Worm (Caenorhabditis elegans) whole organism, late embryonic: Measurements from ENCODE around the gene H25P19.1.

Experiments used
- ceh-19 ChIP-seq: fragments of 200-800 bp; sonication (Bioruptor generic); optimal IDR thresholded peaks from 2 replicates; lab custom pipeline; 2018; ENCODE audit warnings: mild to moderate bottlenecking, missing genetic modification characterization, missing compliant biosample characterization
- ceh-2 ChIP-seq: sonication (generic microtip); optimal IDR thresholded peaks from 2 replicates; lab custom pipeline; 2016; ENCODE audit warnings: missing genotype, missing genetic modification characterization, missing compliant biosample characterization
- dmd-4 ChIP-seq: sonication (generic microtip); optimal IDR thresholded peaks from 2 replicates; lab custom pipeline; 2016; ENCODE audit warnings: borderline replicate concordance, missing genetic modification characterization, missing compliant biosample characterization
- fkh-10 ChIP-seq: fragments of 150-350 bp; optimal IDR thresholded peaks from 2 replicates; lab custom pipeline; 2014; ENCODE audit warnings: missing biosample characterization, missing genetic modification reagents, missing genetic modification characterization
- hlh-30 ChIP-seq: sonication (generic microtip); optimal IDR thresholded peaks from 2 replicates; lab custom pipeline; 2017; ENCODE audit warnings: antibody characterized with exemption, missing genetic modification characterization, missing compliant biosample characterization; ENCODE audit not compliant: insufficient read depth
- pax-1 ChIP-seq: fragments of 150-350 bp; optimal IDR thresholded peaks from 2 replicates; lab custom pipeline; 2014; ENCODE audit warnings: missing biosample characterization, missing genetic modification characterization
- ref-2 ChIP-seq: sonication (generic microtip); optimal IDR thresholded peaks from 2 replicates; lab custom pipeline; 2016; ENCODE audit warnings: missing genetic modification characterization, missing compliant biosample characterization
- tbx-2 ChIP-seq: sonication (generic microtip); optimal IDR thresholded peaks from 2 replicates; lab custom pipeline; 2016; ENCODE audit warnings: missing genetic modification characterization, missing compliant biosample characterization
- unc-42 ChIP-seq: sonication (generic microtip); optimal IDR thresholded peaks from 2 replicates; lab custom pipeline; 2016; ENCODE audit warnings: missing genotype, missing genetic modification characterization, missing compliant biosample characterization
- unc-55 ChIP-seq: sonication (generic microtip); optimal IDR thresholded peaks from 2 replicates; lab custom pipeline; 2017; ENCODE audit warnings: missing biosample characterization, missing genetic modification reagents, missing genetic modification characterization
- zip-5 ChIP-seq: sonication (generic microtip); optimal IDR thresholded peaks from 2 replicates; lab custom pipeline; 2016; ENCODE audit warnings: missing genetic modification characterization, missing compliant biosample characterization

DNA sequence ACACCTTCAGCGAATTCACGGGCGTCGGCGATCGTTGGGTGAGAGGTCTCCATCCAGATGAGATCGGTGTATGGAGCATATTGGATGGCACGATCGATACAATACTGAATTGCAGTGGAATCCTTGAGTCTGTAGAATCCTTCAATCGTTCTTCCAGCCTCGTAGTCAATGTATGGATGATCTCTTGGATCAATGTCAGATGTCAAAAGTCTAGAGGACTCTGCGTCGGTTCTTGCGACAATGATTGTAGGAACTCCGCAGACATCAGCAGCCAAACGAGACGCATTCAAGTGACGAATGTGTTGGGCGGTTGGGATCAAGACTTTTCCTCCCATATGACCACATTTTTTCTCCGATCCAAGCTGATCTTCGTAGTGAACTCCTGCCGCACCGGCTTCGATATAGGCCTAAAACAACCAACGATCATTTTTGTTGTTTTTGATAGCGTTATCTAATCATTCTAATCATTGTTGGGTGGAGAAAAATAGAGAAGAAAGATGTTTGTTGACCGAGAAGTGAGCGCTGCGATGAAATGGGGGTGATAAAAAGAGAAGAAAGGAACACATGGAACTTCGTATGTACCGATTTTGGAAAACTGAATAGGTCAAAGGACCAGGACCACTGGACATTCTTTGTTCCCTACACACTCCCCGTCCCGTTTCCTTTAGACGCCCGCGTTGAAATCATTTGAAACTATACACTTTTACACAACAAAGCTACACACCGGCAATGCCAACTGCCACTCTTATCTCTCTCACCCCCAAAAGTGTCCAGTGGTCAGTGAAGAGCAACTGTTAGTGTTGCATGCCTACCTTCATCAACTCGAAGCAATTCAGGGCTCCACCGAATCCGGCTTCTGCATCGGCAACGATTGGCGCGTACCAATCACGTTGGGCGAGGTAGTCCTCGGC, 39.3 kb downstream of the H25P19.1 start:
- no peak for TF ChIP-seq unc-55 (GFP tag; lab: Kevin White, UChicago)
- TF ChIP-seq ceh-2 = no peak
- TF ChIP-seq fkh-10 (GFP tag; lab: Kevin White, UChicago) = no peak
- no peak for TF ChIP-seq pax-1 (tag; lab: Kevin White, UChicago)
- TF ChIP-seq hlh-30 (tag; lab: Kevin White, UChicago) = no peak
- no peak for TF ChIP-seq unc-42
- no peak for TF ChIP-seq dmd-4 (tag; lab: Kevin White, UChicago)
- TF ChIP-seq ceh-19 (GFP tag; lab: Kevin White, UChicago) = no peak
- no peak for TF ChIP-seq tbx-2 (tag; lab: Kevin White, UChicago)
- TF ChIP-seq ref-2 (tag; lab: Kevin White, UChicago) = no peak
- TF ChIP-seq zip-5 (tag; lab: Kevin White, UChicago) = no peak
